Fruit fly (Drosophila melanogaster): ENCODE data around the gene Mob2.
A peak's percentile ranks its signal among the peaks of the same experiment; 100 is the strongest.

Gene Mob2

DNA sequence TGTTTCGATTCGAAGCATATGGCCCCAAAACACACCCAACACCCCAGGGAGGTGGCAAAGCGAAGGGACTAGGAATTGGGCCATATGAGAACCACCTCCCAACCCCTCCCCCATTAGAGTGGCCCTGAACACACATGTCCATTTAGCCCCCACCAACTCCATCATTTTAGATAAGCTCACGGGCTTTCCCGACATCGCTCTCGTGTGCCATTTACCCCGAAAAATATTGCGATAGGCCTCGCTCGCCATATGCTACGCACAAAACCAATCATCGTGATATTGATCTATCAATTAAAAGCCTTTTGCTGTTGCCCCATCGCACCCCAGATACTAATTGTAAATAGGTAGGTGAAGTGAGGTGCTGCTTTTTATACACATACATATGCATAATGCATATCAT, 31.7 kb downstream of the Mob2 start:
- no peak for TF ChIP-seq Rel (GFP tag; optimal IDR thresholded peaks at IDR 0.05)
- peak; percentile 92 for TF ChIP-seq Rel (tag; optimal IDR thresholded peaks at IDR 0.05)
- no peak for TF ChIP-seq Dfd (GFP tag; optimal IDR thresholded peaks at IDR 0.05)

dm6 chr3L:11529707-11530106, 32.3 kb downstream of the Mob2 start:
- no peak for TF ChIP-seq Hr83 (GFP tag; optimal IDR thresholded peaks at IDR 0.05; ENCODE audit: poor library complexity, severe bottlenecking)
- TF ChIP-seq Rel (GFP tag; optimal IDR thresholded peaks at IDR 0.05) = no peak
- TF ChIP-seq Rel (tag; optimal IDR thresholded peaks at IDR 0.05) = peak; percentile 92

DNA sequence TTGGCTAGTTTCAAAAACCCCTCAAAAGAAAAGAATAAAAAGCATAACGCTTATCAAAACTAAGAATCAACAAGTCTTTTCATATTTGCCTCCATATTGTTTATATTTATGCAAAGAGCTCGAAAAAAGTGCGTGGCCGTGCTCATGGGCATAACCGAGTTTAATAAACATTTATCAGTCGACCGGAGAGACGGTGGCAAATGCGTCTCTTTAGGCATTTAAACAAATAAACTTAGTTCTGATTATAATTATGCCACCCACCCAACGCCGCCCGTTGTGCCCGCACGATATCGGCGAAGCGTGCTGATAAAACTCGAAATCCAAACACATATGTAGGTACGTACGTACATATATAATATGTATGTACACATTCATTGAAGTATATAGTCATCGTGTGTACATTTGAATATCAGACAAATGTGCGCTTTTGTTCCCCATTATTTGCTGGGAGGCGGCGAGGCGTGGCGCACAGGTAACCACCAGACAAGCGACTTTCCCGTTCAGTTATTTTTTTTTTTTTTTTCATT, 33.6 kb downstream of the Mob2 start:
- TF ChIP-seq ey (GFP tag; optimal IDR thresholded peaks at IDR 0.05) (no peak), Hr83 (GFP tag; optimal IDR thresholded peaks at IDR 0.05; ENCODE audit: poor library complexity, severe bottlenecking) (peak; percentile 40), CrebA (GFP tag; optimal IDR thresholded peaks at IDR 0.05; ENCODE audit: borderline replicate concordance) (no peak), h (GFP tag; optimal IDR thresholded peaks at IDR 0.05) (peak; percentile 54), OdsH (GFP tag; optimal IDR thresholded peaks at IDR 0.05) (peak; percentile 28), Mio (GFP tag; optimal IDR thresholded peaks at IDR 0.05) (no peak), CG32264 (GFP tag; optimal IDR thresholded peaks at IDR 0.05) (no peak), br (GFP tag; optimal IDR thresholded peaks at IDR 0.05) (peak; percentile 22), foxo (GFP tag; optimal IDR thresholded peaks at IDR 0.05) (peak in 1 of 2 experiments; percentile 6), Rel (GFP tag; optimal IDR thresholded peaks at IDR 0.05) (no peak), Rel (tag; optimal IDR thresholded peaks at IDR 0.05) (peak; percentile 36), sage (GFP tag; optimal IDR thresholded peaks at IDR 0.05) (no peak), rgr (GFP tag; optimal IDR thresholded peaks at IDR 0.05) (peak; percentile 35), fru (GFP tag; optimal IDR thresholded peaks at IDR 0.05) (peak; percentile 28)

DNA sequence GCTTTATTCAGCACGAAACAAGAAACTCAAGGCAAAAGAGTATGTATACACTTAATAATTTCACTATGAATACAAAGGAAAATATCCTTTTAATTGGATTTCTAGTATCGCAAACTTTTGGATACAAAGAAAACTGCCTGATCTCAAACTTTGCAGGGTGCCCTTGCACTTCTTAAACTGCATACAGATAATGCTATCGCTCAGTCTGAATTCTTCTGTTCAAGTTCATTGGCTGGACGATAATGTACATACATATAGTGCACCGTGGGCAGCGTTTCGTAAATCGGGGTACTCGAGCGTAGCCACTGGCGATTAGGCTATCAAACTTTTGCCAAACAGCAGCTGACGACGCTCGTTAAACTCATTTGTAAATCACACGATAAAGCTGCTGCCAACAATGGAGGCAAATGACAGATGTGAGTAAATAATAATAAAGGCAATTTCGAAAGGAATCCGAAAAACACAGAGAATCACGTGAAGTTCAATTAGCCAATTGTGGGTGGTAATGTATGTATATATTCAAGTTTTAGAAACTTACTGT, 35.3 kb downstream of the Mob2 start:
- TF ChIP-seq psq (GFP tag; optimal IDR thresholded peaks at IDR 0.05) = no peak
- TF ChIP-seq CrebA (GFP tag; optimal IDR thresholded peaks at IDR 0.05; ENCODE audit: borderline replicate concordance) = peak; percentile 12
- no peak for TF ChIP-seq Rel (GFP tag; optimal IDR thresholded peaks at IDR 0.05)
- peak; percentile 92 for TF ChIP-seq Rel (tag; optimal IDR thresholded peaks at IDR 0.05)

- no peak for TF ChIP-seq Jra (GFP tag; optimal IDR thresholded peaks at IDR 0.05)
- TF ChIP-seq brk (GFP tag; optimal IDR thresholded peaks at IDR 0.05) = peak; percentile 19
- TF ChIP-seq Sp1 (GFP tag; optimal IDR thresholded peaks at IDR 0.05) = peak; percentile 6
- TF ChIP-seq h (GFP tag; optimal IDR thresholded peaks at IDR 0.05) = peak; percentile 30
- TF ChIP-seq Rel (GFP tag; optimal IDR thresholded peaks at IDR 0.05) = no peak
- peak; percentile 69 for TF ChIP-seq Rel (tag; optimal IDR thresholded peaks at IDR 0.05)
- no peak for TF ChIP-seq Myc (optimal IDR thresholded peaks at IDR 0.05)
- no peak for TF ChIP-seq ey (GFP tag; optimal IDR thresholded peaks at IDR 0.05)
Measured at dm6 chr3L:11525765-11526164, 36.3 kb downstream of the Mob2 start.

DNA sequence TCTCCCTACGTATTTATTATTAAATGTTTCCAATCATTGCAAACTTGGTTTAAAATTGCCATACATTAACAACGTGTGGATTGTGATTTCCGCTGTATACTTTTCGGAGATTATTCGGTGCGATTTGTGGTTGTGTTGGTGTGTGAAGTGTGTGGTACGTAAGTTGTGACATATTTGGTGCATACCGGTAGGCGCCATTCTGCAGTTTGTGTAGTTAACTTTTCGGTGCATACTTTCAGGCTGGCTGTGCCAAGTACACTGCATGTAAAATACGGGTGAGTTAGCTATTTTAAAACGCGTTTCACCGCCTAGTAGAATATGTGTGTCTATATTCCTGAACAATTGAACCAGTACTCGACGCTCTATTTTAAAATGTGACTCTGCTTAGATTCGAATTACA, 38.7 kb downstream of the Mob2 start:
- TF ChIP-seq Myc (optimal IDR thresholded peaks at IDR 0.05) (peak; percentile 95), Hr78 (GFP tag; optimal IDR thresholded peaks at IDR 0.05) (peak; percentile 55), fru (GFP tag; optimal IDR thresholded peaks at IDR 0.05) (no peak), foxo (GFP tag; optimal IDR thresholded peaks at IDR 0.05) (no peak), HLH106 (tag; optimal IDR thresholded peaks at IDR 0.05) (no peak), woc (GFP tag; optimal IDR thresholded peaks at IDR 0.05) (no peak), ey (GFP tag; optimal IDR thresholded peaks at IDR 0.05) (no peak), dsf (GFP tag; optimal IDR thresholded peaks at IDR 0.05; ENCODE audit: borderline replicate concordance) (no peak), sage (GFP tag; optimal IDR thresholded peaks at IDR 0.05) (no peak), Rel (GFP tag; optimal IDR thresholded peaks at IDR 0.05) (no peak), Rel (tag; optimal IDR thresholded peaks at IDR 0.05) (no peak), Dfd (GFP tag; optimal IDR thresholded peaks at IDR 0.05) (no peak), rgr (GFP tag; optimal IDR thresholded peaks at IDR 0.05) (no peak), Vsx2 (GFP tag; optimal IDR thresholded peaks at IDR 0.05; ENCODE audit: partially characterized antibody) (peak; percentile 40), sv (GFP tag; optimal IDR thresholded peaks at IDR 0.05) (no peak), dmrt93B (GFP tag; optimal IDR thresholded peaks at IDR 0.05) (no peak), usp (GFP tag; optimal IDR thresholded peaks at IDR 0.05) (no peak), CG32264 (GFP tag; optimal IDR thresholded peaks at IDR 0.05) (no peak), lola (GFP tag; optimal IDR thresholded peaks at IDR 0.05) (no peak), pan (optimal IDR thresholded peaks at IDR 0.05) (no peak), Jra (GFP tag; optimal IDR thresholded peaks at IDR 0.05) (no peak), br (GFP tag; optimal IDR thresholded peaks at IDR 0.05) (no peak), N (GFP tag; optimal IDR thresholded peaks at IDR 0.05) (peak; percentile 91), Dif (GFP tag; optimal IDR thresholded peaks at IDR 0.05; ENCODE audit: partially characterized antibody) (peak; percentile 23), tai (GFP tag; optimal IDR thresholded peaks at IDR 0.05) (no peak), Abd-B (GFP tag; optimal IDR thresholded peaks at IDR 0.05) (no peak)

Measured in whole organism, wandering third instar larva.